Worm (Caenorhabditis elegans) whole organism, L4 larva: ENCODE measurements around the gene qua-1.

ENCODE experiments used
- F26F4.8 ChIP-seq: fragments of 200-800 bp; sonication (Bioruptor generic); conservative IDR thresholded peaks from 2 replicates; pipeline ENCODE4 v1.3.6; 2022; ENCODE audit warnings: missing genetic modification characterization, missing compliant biosample characterization
- F37D6.2 ChIP-seq: sonication (generic microtip); optimal IDR thresholded peaks from 2 replicates; lab custom pipeline; 2016; ENCODE audit warnings: mild to moderate bottlenecking, missing genetic modification characterization, missing compliant biosample characterization
- F44E2.7 ChIP-seq: fragments of 200-800 bp; sonication (Bioruptor generic); IDR thresholded peaks from 2 replicates; pipeline ENCODE4 v2.1.2; 2022; ENCODE audit warnings: missing genetic modification characterization, missing compliant biosample characterization
- Y5F2A.4 ChIP-seq: fragments of 200-800 bp; sonication (Bioruptor generic); optimal IDR thresholded peaks from 2 replicates; lab custom pipeline; 2018; ENCODE audit warnings: mild to moderate bottlenecking, missing genetic modification characterization, missing compliant biosample characterization
- Y75B8A.6 ChIP-seq: fragments of 200-800 bp; sonication (Bioruptor generic); IDR thresholded peaks from 2 replicates; pipeline ENCODE4 v1.3.6; 2022; ENCODE audit warnings: missing genetic modification reagents, missing genetic modification characterization, missing compliant biosample characterization
- ZK337.2 ChIP-seq: fragments of 200-800 bp; sonication (Bioruptor generic); IDR thresholded peaks from 2 replicates; pipeline ENCODE4 v1.3.6; 2022; ENCODE audit warnings: missing genetic modification reagents, missing genetic modification characterization, missing compliant biosample characterization
- ZK546.5 ChIP-seq, 2 experiments: sonication (generic microtip); optimal IDR thresholded peaks; 2 replicates each; lab custom pipeline; 2017; ENCODE audit warnings: missing biosample characterization in 2 of 2, missing genetic modification characterization in 2 of 2
- aha-1 ChIP-seq: fragments of 150-350 bp; peaks from one replicate; lab custom pipeline; 2014; ENCODE audit warnings: missing biosample characterization, missing genetic modification characterization
- attf-4 ChIP-seq: sonication (generic microtip); optimal IDR thresholded peaks from 3 replicates; lab custom pipeline; 2017; ENCODE audit warnings: missing biosample characterization, missing genetic modification characterization
- ceh-32 ChIP-seq: sonication (generic microtip); optimal IDR thresholded peaks from 2 replicates; lab custom pipeline; 2016; ENCODE audit warnings: mild to moderate bottlenecking, missing genetic modification characterization, missing compliant biosample characterization; ENCODE audit not compliant: poor library complexity
- ces-1 ChIP-seq: fragments of 150-350 bp; sonication (generic microtip); optimal IDR thresholded peaks from 4 replicates; lab custom pipeline; 2014; ENCODE audit warnings: missing biosample characterization, missing genetic modification reagents, missing genetic modification characterization
- daf-16 ChIP-seq, 3 experiments: sonication (generic microtip); optimal IDR thresholded peaks; 2 replicates each; lab custom pipeline; 2016 to 2017; ENCODE audit warnings: missing genetic modification characterization in 3 of 3, missing genetic modification reagents in 3 of 3, mild to moderate bottlenecking in 2 of 3, missing compliant biosample characterization in 2 of 3, missing biosample characterization in 1 of 3, moderate library complexity in 1 of 3
- dmd-8 ChIP-seq: fragments of 200-800 bp; sonication (Bioruptor generic); IDR thresholded peaks from 2 replicates; pipeline ENCODE4 v1.3.6; 2022; ENCODE audit warnings: missing genetic modification characterization, missing compliant biosample characterization
- dmd-9 ChIP-seq: fragments of 200-800 bp; sonication (Bioruptor generic); IDR thresholded peaks from 2 replicates; pipeline ENCODE4 v1.3.6; 2022; ENCODE audit warnings: missing genetic modification reagents, missing genetic modification characterization, missing compliant biosample characterization
- dpl-1 ChIP-seq: fragments of 150-350 bp; optimal IDR thresholded peaks from 2 replicates; lab custom pipeline; 2014; ENCODE audit warnings: missing biosample characterization, missing genetic modification reagents, missing genetic modification characterization
- duxl-1 ChIP-seq: sonication (generic microtip); optimal IDR thresholded peaks from 2 replicates; lab custom pipeline; 2016; ENCODE audit warnings: mild to moderate bottlenecking, missing genetic modification characterization, moderate library complexity, missing compliant biosample characterization; ENCODE audit not compliant: poor library complexity
- egl-43 ChIP-seq: fragments of 200-800 bp; sonication (Bioruptor generic); IDR thresholded peaks from 2 replicates; pipeline ENCODE4 v1.3.6; 2022; ENCODE audit warnings: missing genetic modification reagents, missing genetic modification characterization, missing compliant biosample characterization
- fkh-10 ChIP-seq: fragments of 150-350 bp; optimal IDR thresholded peaks from 2 replicates; lab custom pipeline; 2014; ENCODE audit warnings: missing biosample characterization, missing genetic modification reagents, missing genetic modification characterization
- gei-8 ChIP-seq: fragments of 200-800 bp; sonication (Bioruptor generic); optimal IDR thresholded peaks from 2 replicates; lab custom pipeline; 2018; ENCODE audit warnings: mild to moderate bottlenecking, missing genetic modification characterization, missing compliant biosample characterization
- hlh-30 ChIP-seq: sonication (generic microtip); optimal IDR thresholded peaks from 2 replicates; lab custom pipeline; 2017; ENCODE audit warnings: antibody characterized with exemption, mild to moderate bottlenecking, missing genetic modification characterization, missing compliant biosample characterization; ENCODE audit not compliant: insufficient read depth
- lim-7 ChIP-seq: fragments of 200-800 bp; sonication (Bioruptor generic); IDR thresholded peaks from 2 replicates; pipeline ENCODE4 v1.3.6; 2022; ENCODE audit warnings: missing genetic modification characterization, missing compliant biosample characterization
- lin-1 ChIP-seq: fragments of 200-800 bp; sonication (Bioruptor generic); IDR thresholded peaks from 2 replicates; pipeline ENCODE4 v1.3.6; 2022; ENCODE audit warnings: missing genetic modification reagents, missing genetic modification characterization, missing compliant biosample characterization
- lin-13 ChIP-seq: fragments of 150-350 bp; optimal IDR thresholded peaks from 2 replicates; lab custom pipeline; 2014; ENCODE audit warnings: missing biosample characterization, missing genetic modification reagents, missing genetic modification characterization
- lin-39 ChIP-seq: fragments of 150-350 bp; optimal IDR thresholded peaks from 2 replicates; lab custom pipeline; 2014; ENCODE audit warnings: missing biosample characterization, missing genetic modification reagents, missing genetic modification characterization
- lsy-2 ChIP-seq, 2 experiments: fragments of 150-350 bp in 1 of 2; sonication (generic microtip) in 1 of 2; optimal IDR thresholded peaks; 2 replicates each; lab custom pipeline; 2014 to 2017; ENCODE audit warnings: missing biosample characterization in 2 of 2, missing genetic modification characterization in 2 of 2
- madf-5 ChIP-seq, 2 experiments: fragments of 200-800 bp; sonication (Bioruptor generic); IDR thresholded peaks; 2 replicates each; pipeline ENCODE4 v1.3.6; 2022; ENCODE audit warnings: missing compliant biosample characterization in 2 of 2, missing genetic modification characterization in 2 of 2
- mdt-29 ChIP-seq: fragments of 200-800 bp; sonication (Bioruptor generic); IDR thresholded peaks from 2 replicates; pipeline ENCODE4 v1.3.6; 2022; ENCODE audit warnings: missing genetic modification reagents, missing genetic modification characterization, missing compliant biosample characterization
- mep-1 ChIP-seq: fragments of 150-350 bp; sonication (generic microtip); optimal IDR thresholded peaks from 3 replicates; lab custom pipeline; 2014; ENCODE audit warnings: missing biosample characterization, missing genetic modification characterization
- mes-2 ChIP-seq: sonication (generic microtip); optimal IDR thresholded peaks from 2 replicates; lab custom pipeline; 2016; ENCODE audit warnings: missing genotype, mild to moderate bottlenecking, missing genetic modification characterization, missing compliant biosample characterization; ENCODE audit not compliant: poor library complexity, severe bottlenecking
- mxl-3 ChIP-seq: fragments of 200-800 bp; sonication (Bioruptor generic); optimal IDR thresholded peaks from 2 replicates; lab custom pipeline; 2018; ENCODE audit warnings: mild to moderate bottlenecking, missing genetic modification characterization, missing compliant biosample characterization
- nhr-10 ChIP-seq: fragments of 150-350 bp; optimal IDR thresholded peaks from 2 replicates; lab custom pipeline; 2014; ENCODE audit warnings: missing biosample characterization, missing genetic modification characterization
- nhr-111 ChIP-seq: fragments of 200-800 bp; sonication (Bioruptor generic); optimal IDR thresholded peaks from 2 replicates; lab custom pipeline; 2018; ENCODE audit warnings: mild to moderate bottlenecking, missing genetic modification characterization, missing compliant biosample characterization
- nhr-25 ChIP-seq: sonication (generic microtip); optimal IDR thresholded peaks from 2 replicates; lab custom pipeline; 2017; ENCODE audit warnings: missing genetic modification characterization, mild to moderate bottlenecking, missing compliant biosample characterization, antibody characterized with exemption, moderate library complexity, borderline replicate concordance; ENCODE audit not compliant: insufficient read depth
- nhr-42 ChIP-seq: fragments of 200-800 bp; sonication (Bioruptor generic); IDR thresholded peaks from 2 replicates; pipeline ENCODE4 v1.3.6; 2022; ENCODE audit warnings: missing genetic modification characterization, missing compliant biosample characterization
- nhr-48 ChIP-seq: sonication (generic microtip); optimal IDR thresholded peaks from 2 replicates; lab custom pipeline; 2016; ENCODE audit warnings: mild to moderate bottlenecking, missing genetic modification characterization, missing compliant biosample characterization
- nhr-6 ChIP-seq: fragments of 150-350 bp; optimal IDR thresholded peaks from 2 replicates; lab custom pipeline; 2014; ENCODE audit warnings: missing biosample characterization, missing genetic modification characterization
- nhr-77 ChIP-seq: fragments of 150-350 bp; optimal IDR thresholded peaks from 2 replicates; lab custom pipeline; 2014; ENCODE audit warnings: missing biosample characterization, missing genetic modification characterization
- pha-4 ChIP-seq, 2 experiments: fragments of 150-350 bp in 1 of 2; fragments of 200-800 bp in 1 of 2; sonication (Bioruptor generic) in 1 of 2; IDR thresholded peaks in 1 of 2; optimal IDR thresholded peaks in 1 of 2; 2 replicates each; pipeline versions ENCODE4 v1.3.6 to Lab custom; 2014 to 2022; ENCODE audit warnings: missing genetic modification characterization in 2 of 2, missing genetic modification reagents in 2 of 2, missing biosample characterization in 1 of 2, missing compliant biosample characterization in 1 of 2
- rbr-2 ChIP-seq: sonication (generic microtip); optimal IDR thresholded peaks from 2 replicates; lab custom pipeline; 2016; ENCODE audit warnings: missing genotype, missing genetic modification characterization, missing compliant biosample characterization
- sdz-12 ChIP-seq: fragments of 200-800 bp; sonication (Bioruptor generic); optimal IDR thresholded peaks from 2 replicates; lab custom pipeline; 2018; ENCODE audit warnings: mild to moderate bottlenecking, missing genetic modification characterization, missing compliant biosample characterization
- set-16 ChIP-seq: fragments of 200-800 bp; sonication (Bioruptor generic); IDR thresholded peaks from 2 replicates; pipeline ENCODE4 v1.3.6; 2022; ENCODE audit warnings: missing genetic modification reagents, missing genetic modification characterization, missing compliant biosample characterization
- tag-97 ChIP-seq: fragments of 200-800 bp; sonication (Bioruptor generic); IDR thresholded peaks from 2 replicates; pipeline ENCODE4 v1.3.6; 2022; ENCODE audit warnings: missing genetic modification characterization, missing compliant biosample characterization
- unc-62 ChIP-seq, 3 experiments: fragments of 150-350 bp in 1 of 3; sonication (generic microtip); optimal IDR thresholded peaks in 2 of 3; peaks in 1 of 3; 1 replicate in 1 of 3; 2 replicates in 2 of 3; lab custom pipeline; 2014 to 2017; ENCODE audit warnings: missing biosample characterization in 3 of 3, missing genetic modification characterization in 3 of 3, missing genetic modification reagents in 3 of 3, missing genotype in 1 of 3
- zag-1 ChIP-seq: fragments of 150-350 bp; optimal IDR thresholded peaks from 2 replicates; lab custom pipeline; 2014; ENCODE audit warnings: missing biosample characterization, missing genetic modification characterization
- zfp-2 ChIP-seq: sonication (generic microtip); optimal IDR thresholded peaks from 2 replicates; lab custom pipeline; 2016; ENCODE audit warnings: mild to moderate bottlenecking, missing genetic modification characterization, missing compliant biosample characterization
- zip-11 ChIP-seq: fragments of 200-800 bp; sonication (Bioruptor generic); IDR thresholded peaks from 2 replicates; pipeline ENCODE4 v1.3.6; 2022; ENCODE audit warnings: missing genetic modification characterization, missing compliant biosample characterization
- ztf-11 ChIP-seq: fragments of 150-350 bp; optimal IDR thresholded peaks from 2 replicates; lab custom pipeline; 2014; ENCODE audit warnings: missing biosample characterization, missing genetic modification characterization

Gene qua-1

ce11 chrII:8225914-8226313 lies 27.3 kb downstream of the qua-1 start:
- TF ChIP-seq unc-62 (GFP tag; optimal IDR thresholded peaks at IDR 0.05 in 1 of 2; lab: Kevin White, UChicago) (peak in 1 of 2 experiments; percentile 23), unc-62 (tag; optimal IDR thresholded peaks at IDR 0.05; lab: Kevin White, UChicago) (no peak), nhr-10 (tag; lab: Kevin White, UChicago) (no peak), aha-1 (tag; lab: Kevin White, UChicago) (peak; percentile 56), madf-5 (GFP tag; IDR thresholded peaks at IDR 0.05; lab: Robert Waterston, UW) (no peak), dmd-9 (GFP tag; lab: Robert Waterston, UW) (no peak), mep-1 (tag; lab: Kevin White, UChicago) (peak; percentile 14), hlh-30 (tag; lab: Kevin White, UChicago) (peak; percentile 60), F37D6.2 (tag; lab: Kevin White, UChicago) (no peak)

ce11 chrII:8226475-8226874 lies 27.9 kb downstream of the qua-1 start:
- TF ChIP-seq Y5F2A.4, result no peak
- TF ChIP-seq mdt-29 (GFP tag; lab: Robert Waterston, UW), result no peak
- no peak for TF ChIP-seq tag-97 (GFP tag; lab: Robert Waterston, UW)
- TF ChIP-seq F26F4.8 (GFP tag; lab: Robert Waterston, UW), result no peak
- peak in 1 of 2 experiments; percentile 23 for TF ChIP-seq lsy-2 (tag; optimal IDR thresholded peaks at IDR 0.05; lab: Kevin White, UChicago)
- TF ChIP-seq mxl-3 (GFP tag; lab: Kevin White, UChicago), result no peak
- TF ChIP-seq lim-7, result no peak
- no peak for TF ChIP-seq gei-8 (GFP tag; lab: Kevin White, UChicago)
- no peak for TF ChIP-seq ZK546.5 (tag; optimal IDR thresholded peaks at IDR 0.05; lab: Kevin White, UChicago)
- no peak for TF ChIP-seq attf-4 (tag; lab: Kevin White, UChicago)
- no peak for TF ChIP-seq F37D6.2 (tag; lab: Kevin White, UChicago)
- TF ChIP-seq lin-39 (tag; lab: Kevin White, UChicago), result no peak
- TF ChIP-seq set-16 (GFP tag; lab: Robert Waterston, UW), result no peak
- TF ChIP-seq nhr-42 (GFP tag; lab: Robert Waterston, UW), result no peak
- TF ChIP-seq nhr-111, result no peak
- no peak for TF ChIP-seq dmd-8 (GFP tag; lab: Robert Waterston, UW)
- TF ChIP-seq mep-1 (tag; lab: Kevin White, UChicago), result peak; percentile 23
- TF ChIP-seq rbr-2 (tag; lab: Kevin White, UChicago), result no peak
- 0 out of 2 replicates have a peak, but pooled peaks have one; percentile 13 for TF ChIP-seq lin-1 (GFP tag; lab: Robert Waterston, UW)
- TF ChIP-seq mes-2, result no peak
- no peak for TF ChIP-seq F44E2.7 (GFP tag; lab: Robert Waterston, UW)
- no peak for TF ChIP-seq ces-1 (GFP tag; lab: Kevin White, UChicago)
- TF ChIP-seq sdz-12 (GFP tag; lab: Kevin White, UChicago), result no peak
- no peak for TF ChIP-seq ceh-32 (tag; lab: Kevin White, UChicago)
- TF ChIP-seq duxl-1 (tag; lab: Kevin White, UChicago), result no peak
- TF ChIP-seq ztf-11 (tag; lab: Kevin White, UChicago), result no peak
- no peak for TF ChIP-seq fkh-10
- no peak for TF ChIP-seq dpl-1 (GFP tag; lab: Kevin White, UChicago)
- TF ChIP-seq ZK337.2 (GFP tag; lab: Robert Waterston, UW), result no peak
- TF ChIP-seq Y75B8A.6 (GFP tag; lab: Robert Waterston, UW), result no peak
- no peak for TF ChIP-seq nhr-77 (tag; lab: Kevin White, UChicago)
- TF ChIP-seq zip-11, result no peak
- no peak for TF ChIP-seq lin-13 (GFP tag; lab: Kevin White, UChicago)
- TF ChIP-seq nhr-6 (tag; lab: Kevin White, UChicago), result no peak
- TF ChIP-seq zag-1 (tag; lab: Kevin White, UChicago), result no peak
- TF ChIP-seq zfp-2, result no peak
- TF ChIP-seq nhr-25, result no peak
- no peak for TF ChIP-seq nhr-48 (tag; lab: Kevin White, UChicago)
- TF ChIP-seq pha-4 (GFP tag; IDR thresholded peaks at IDR 0.05; lab: Robert Waterston, UW), result peak; percentile 29; the same call in 1 of the 2 replicates
- TF ChIP-seq pha-4 (tag; optimal IDR thresholded peaks at IDR 0.05; lab: Kevin White, UChicago), result peak; percentile 37
- no peak for TF ChIP-seq madf-5 (GFP tag; IDR thresholded peaks at IDR 0.05; lab: Robert Waterston, UW)
- TF ChIP-seq egl-43 (GFP tag; lab: Robert Waterston, UW), result no peak
- no peak for TF ChIP-seq daf-16 (GFP tag; optimal IDR thresholded peaks at IDR 0.05; lab: Kevin White, UChicago)
- peak; percentile 76 for TF ChIP-seq daf-16 (tag; optimal IDR thresholded peaks at IDR 0.05; lab: Kevin White, UChicago)
- no peak for TF ChIP-seq dmd-9 (GFP tag; lab: Robert Waterston, UW)
